Fruit fly (Drosophila melanogaster): ENCODE results near the gene Spec2.
A peak's percentile ranks its signal among the peaks of the same experiment; 100 is the strongest.

The Spec2 gene

dm6 chr3R:5588573-5588972 is 35.4 kb downstream of the Spec2 start, which contains the start of gene PolZ2:
PolZ2 (plus strand) TSS chr3R:5588873.
- TF ChIP-seq noc (tag; optimal IDR thresholded peaks at IDR 0.05): no peak

DNA sequence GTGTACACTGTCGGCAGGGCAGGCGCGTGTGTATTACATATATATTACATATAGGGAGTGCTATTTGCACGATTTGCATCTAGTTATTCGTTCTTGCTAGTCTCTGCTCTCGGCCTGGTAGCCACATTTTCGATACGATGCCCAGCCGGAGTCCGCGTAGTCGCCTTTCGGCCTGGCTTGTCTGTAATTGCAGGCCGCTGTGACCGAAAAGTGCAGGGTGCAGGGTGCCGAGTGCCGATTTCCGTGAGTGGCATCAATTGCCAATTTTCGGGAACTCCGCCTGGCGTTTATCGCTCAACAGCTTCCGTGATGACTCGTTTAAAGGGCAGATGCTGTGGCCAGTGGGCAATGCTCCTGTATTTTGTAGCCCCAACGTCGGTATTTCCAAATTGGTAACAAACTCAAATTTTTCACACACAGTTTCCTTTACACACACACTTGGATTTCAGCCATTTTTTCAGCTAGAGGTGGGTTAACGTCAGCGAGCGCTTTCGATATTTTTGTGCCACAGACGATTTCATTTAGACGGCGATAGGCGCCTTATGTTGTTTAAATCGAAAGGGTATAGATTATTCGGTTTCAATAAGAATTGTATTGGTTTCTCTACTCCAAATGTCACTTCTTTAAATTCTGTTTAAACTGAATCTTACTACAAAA is 35.9 kb downstream of the Spec2 start, which contains the start of gene CG2926:
Gene CG2926, minus strand, starts transcription at position 518 of the 657 bp plus-strand sequence.
- TF ChIP-seq noc (tag; optimal IDR thresholded peaks at IDR 0.05): no peak

- no peak for TF ChIP-seq noc (tag; optimal IDR thresholded peaks at IDR 0.05)
Observed at dm6 chr3R:5573883-5574282, 50.0 kb downstream of the Spec2 start.

- TF ChIP-seq noc (tag; optimal IDR thresholded peaks at IDR 0.05): no peak
Observed at dm6 chr3R:5572900-5573665, 50.8 kb downstream of the Spec2 start.

dm6 chr3R:5571756-5572155 is 52.2 kb downstream of the Spec2 start:
- no peak for TF ChIP-seq noc (tag; optimal IDR thresholded peaks at IDR 0.05)

- no peak for TF ChIP-seq noc (tag; optimal IDR thresholded peaks at IDR 0.05)
Observed at dm6 chr3R:5571437-5571750, 52.5 kb downstream of the Spec2 start.

DNA sequence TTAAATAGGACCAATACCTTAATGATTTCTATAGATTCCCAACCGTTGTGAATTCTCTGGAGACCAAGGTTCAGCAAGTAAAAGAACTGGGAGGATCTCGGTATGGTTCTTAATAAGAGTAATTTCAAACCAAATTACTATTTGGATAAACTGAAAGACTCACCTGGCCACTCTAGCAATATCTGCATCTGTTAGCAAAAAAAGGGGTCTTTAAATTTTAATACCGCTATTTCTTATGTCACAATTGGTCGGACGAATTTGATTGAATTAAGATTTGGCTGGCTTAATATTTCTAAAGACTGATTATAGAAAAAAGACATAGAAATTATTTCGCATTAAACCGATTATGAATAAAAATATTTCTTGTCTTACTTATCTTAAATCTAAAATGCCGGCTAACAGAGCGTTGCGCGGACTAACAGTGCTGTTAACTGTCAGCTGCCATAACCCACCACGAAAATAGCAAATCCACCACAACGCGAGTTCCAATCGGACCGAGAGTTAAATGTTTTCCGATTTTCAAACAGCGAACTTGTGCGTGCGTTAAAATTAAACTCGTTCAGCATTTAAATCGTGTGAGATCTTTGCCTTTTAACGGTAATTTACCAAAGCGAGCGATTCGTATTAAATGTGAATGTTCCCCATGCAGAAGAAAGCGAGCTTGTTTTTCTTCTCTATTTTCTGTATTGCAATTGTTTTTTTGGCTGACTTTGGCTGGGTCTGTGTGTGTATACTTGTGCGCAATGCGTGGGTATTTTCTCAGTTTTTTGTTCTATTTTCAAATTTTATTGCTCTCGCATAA is 53.1 kb downstream of the Spec2 start, which contains the start of gene CRMP:
Gene CRMP, plus strand, starts transcription at position 474 of the 802 bp plus-strand sequence.
- TF ChIP-seq noc (tag; optimal IDR thresholded peaks at IDR 0.05): no peak

DNA sequence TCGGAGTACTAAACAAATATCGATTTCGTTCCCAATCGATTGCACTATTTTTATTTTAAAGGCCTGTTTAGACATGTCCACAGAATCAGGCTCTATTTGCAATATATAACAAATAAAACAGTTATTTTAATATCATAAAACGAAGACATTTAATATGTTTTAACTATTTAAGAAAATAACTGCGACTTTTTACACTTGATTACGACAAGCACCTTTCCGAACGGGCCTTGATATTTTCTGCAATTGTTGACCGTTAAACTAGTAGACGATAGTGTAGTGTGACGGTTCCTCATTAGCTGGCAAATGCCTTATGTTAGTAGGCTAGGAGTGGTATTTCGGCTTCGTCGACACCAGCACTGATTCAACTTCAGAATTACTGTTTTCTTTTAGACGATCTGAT is 55.3 kb downstream of the Spec2 start, which contains the start of the genes CG2931 and Rheb:
Gene CG2931, minus strand, starts transcription at position 26 of the 400 bp plus-strand sequence.
Gene Rheb, plus strand, starts transcription at position 332 of the 400 bp plus-strand sequence.
- TF ChIP-seq noc (tag; optimal IDR thresholded peaks at IDR 0.05): peak; percentile 23
